Worm (Caenorhabditis elegans): ENCODE measurements around the gene clec-187.

DNA sequence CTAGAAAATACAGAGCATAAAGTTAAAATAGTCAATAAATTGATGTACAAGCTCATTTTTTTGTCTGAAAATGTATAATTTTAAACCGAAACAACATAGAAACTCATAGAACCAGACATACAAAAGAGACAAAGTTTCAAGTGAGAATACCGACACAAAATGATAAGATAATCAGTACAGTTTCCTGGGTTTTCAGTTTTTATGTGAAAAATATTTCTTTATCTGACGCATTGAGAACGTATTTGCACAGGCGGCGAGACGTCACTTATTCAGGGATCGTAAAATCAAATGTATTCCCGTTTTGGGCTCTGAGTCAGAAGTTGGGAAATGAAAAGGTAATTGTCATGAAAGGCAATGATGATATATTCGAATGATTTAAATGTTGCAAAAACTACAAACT lies 19.1 kb upstream of the clec-187 start, which contains the start of gene K08D8.6:
- TF ChIP-seq tbx-2 (tag; optimal IDR thresholded peaks at IDR 0.05) (no peak), unc-98 (GFP tag; IDR thresholded peaks at IDR 0.05) (no peak), ces-1 (GFP tag; optimal IDR thresholded peaks at IDR 0.05) (no peak), pax-3 (tag; optimal IDR thresholded peaks at IDR 0.05) (no peak), skn-1 (tag; optimal IDR thresholded peaks at IDR 0.05) (no peak), nhr-77 (tag; optimal IDR thresholded peaks at IDR 0.05) (no peak), fos-1 (tag; optimal IDR thresholded peaks at IDR 0.05) (no peak), ceh-82 (tag; optimal IDR thresholded peaks at IDR 0.05) (no peak)
